Fruit fly (Drosophila melanogaster): ENCODE data around the gene CG32554.

DNA sequence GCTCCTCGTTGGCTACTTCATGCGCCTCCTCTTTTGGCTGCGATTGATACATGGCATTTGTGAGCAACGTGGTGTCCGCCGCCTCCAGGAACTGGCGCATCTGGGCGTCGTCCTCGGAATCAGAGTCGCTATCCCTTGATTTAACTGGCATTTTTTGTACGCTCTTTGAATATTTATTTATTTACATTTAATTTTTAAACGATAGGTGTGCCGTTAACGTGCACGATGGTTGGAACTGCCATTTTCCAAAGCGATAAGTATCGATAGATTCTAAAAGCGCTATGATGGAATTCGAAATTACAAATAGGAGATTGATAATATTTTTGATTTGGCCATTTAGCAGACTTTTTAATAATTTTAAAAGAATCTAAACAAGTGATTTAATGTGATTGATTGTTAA is at the start of gene CG32554:
- TF ChIP-seq Myc (optimal IDR thresholded peaks at IDR 0.05) (no peak), Sin3A (optimal IDR thresholded peaks at IDR 0.05) (no peak), ttk (optimal IDR thresholded peaks at IDR 0.05) (no peak)
